Worm (Caenorhabditis elegans): ENCODE results near the gene lgc-36.

lgc-36 gene

ce11 chrV:11263025-11263424 is 4.2 kb upstream of the lgc-36 start, which contains the start of gene F07B10.4:
F07B10.4 (minus strand) TSS chrV:11263125.
- TF ChIP-seq lag-1 (GFP tag; IDR thresholded peaks at IDR 0.05) (no peak), nfya-2 (GFP tag; IDR thresholded peaks at IDR 0.05) (no peak), xnd-1 (tag; optimal IDR thresholded peaks at IDR 0.05) (no peak)

ce11 chrV:11260622-11261021 is 1.8 kb upstream of the lgc-36 start, which contains the start of gene F07B10.7:
F07B10.7 (minus strand) TSS chrV:11260722.
- TF ChIP-seq Y67H2A.10 (GFP tag; conservative IDR thresholded peaks at IDR 0.05): no peak

ce11 chrV:11254980-11255379 is 3.8 kb downstream of the lgc-36 start, which contains the start of gene srsx-31:
srsx-31 (minus strand) TSS chrV:11255080.
- TF ChIP-seq die-1 (tag; optimal IDR thresholded peaks at IDR 0.05) (no peak), ceh-91 (GFP tag; IDR thresholded peaks at IDR 0.05) (no peak), ztf-22 (GFP tag; optimal IDR thresholded peaks at IDR 0.05) (no peak), egrh-3 (GFP tag; IDR thresholded peaks at IDR 0.05) (no peak), ceh-100 (GFP tag; IDR thresholded peaks at IDR 0.05) (no peak), him-1 (tag; optimal IDR thresholded peaks at IDR 0.05) (no peak), madf-3 (GFP tag; IDR thresholded peaks at IDR 0.05) (no peak), sdz-38 (tag; optimal IDR thresholded peaks at IDR 0.05) (no peak)

ce11 chrV:11252429-11252828 is 6.4 kb downstream of the lgc-36 start, which contains the start of gene srsx-33:
srsx-33 (minus strand) TSS chrV:11252529.
- no peak for TF ChIP-seq T26A5.8 (tag; optimal IDR thresholded peaks at IDR 0.05)
- TF ChIP-seq B0035.1 (tag; optimal IDR thresholded peaks at IDR 0.05): no peak
- TF ChIP-seq rpc-1 (optimal IDR thresholded peaks at IDR 0.05): no peak
- TF ChIP-seq rpc-1 (tag; optimal IDR thresholded peaks at IDR 0.05): no peak
- TF ChIP-seq nhr-80 (tag; optimal IDR thresholded peaks at IDR 0.05): no peak
- TF ChIP-seq chd-7 (tag; optimal IDR thresholded peaks at IDR 0.05): no peak
- TF ChIP-seq madf-8 (GFP tag; conservative IDR thresholded peaks at IDR 0.05): no peak
- no peak for TF ChIP-seq tlf-1 (GFP tag; optimal IDR thresholded peaks at IDR 0.05)
- TF ChIP-seq zim-3 (tag; optimal IDR thresholded peaks at IDR 0.05): no peak
- TF ChIP-seq ztf-25 (GFP tag; IDR thresholded peaks at IDR 0.05): no peak
- TF ChIP-seq K11D2.4 (GFP tag; IDR thresholded peaks at IDR 0.05): no peak
- no peak for TF ChIP-seq ceh-40 (GFP tag; IDR thresholded peaks at IDR 0.05)
- no peak for TF ChIP-seq nhr-90 (tag; optimal IDR thresholded peaks at IDR 0.05)
- TF ChIP-seq F22D6.2 (tag; optimal IDR thresholded peaks at IDR 0.05): no peak
- no peak for TF ChIP-seq C17E4.6 (GFP tag; IDR thresholded peaks at IDR 0.05)
- TF ChIP-seq madf-6 (GFP tag; IDR thresholded peaks at IDR 0.05): no peak

ce11 chrV:11251798-11252197 is 7.0 kb downstream of the lgc-36 start:
- TF ChIP-seq F55B11.4 (tag; optimal IDR thresholded peaks at IDR 0.05; ENCODE audit: borderline replicate concordance, insufficient read depth): no peak
- TF ChIP-seq F57A8.1 (GFP tag; optimal IDR thresholded peaks at IDR 0.05): no peak
- no peak for TF ChIP-seq B0336.3 (GFP tag; IDR thresholded peaks at IDR 0.05)
- no peak for TF ChIP-seq ccch-3 (GFP tag; optimal IDR thresholded peaks at IDR 0.05)
- TF ChIP-seq Y79H2A.3 (GFP tag; conservative IDR thresholded peaks at IDR 0.05): no peak
- TF ChIP-seq Y95B8A.8 (GFP tag; IDR thresholded peaks at IDR 0.05): no peak
- TF ChIP-seq mes-4 (tag; optimal IDR thresholded peaks at IDR 0.05): no peak
- no peak for TF ChIP-seq C17E4.6 (GFP tag; IDR thresholded peaks at IDR 0.05)
- TF ChIP-seq hmg-20 (GFP tag; IDR thresholded peaks at IDR 0.05): no peak
- TF ChIP-seq ceh-91 (GFP tag; IDR thresholded peaks at IDR 0.05): no peak
- no peak for TF ChIP-seq madf-8 (GFP tag; conservative IDR thresholded peaks at IDR 0.05)
- no peak for TF ChIP-seq hlh-26 (GFP tag; conservative IDR thresholded peaks at IDR 0.05)
- no peak for TF ChIP-seq ekl-4 (GFP tag; IDR thresholded peaks at IDR 0.05)
- TF ChIP-seq ceh-58 (GFP tag; IDR thresholded peaks at IDR 0.05): no peak
- TF ChIP-seq rpc-1 (optimal IDR thresholded peaks at IDR 0.05): no peak
- TF ChIP-seq rpc-1 (tag; optimal IDR thresholded peaks at IDR 0.05): no peak
- no peak for TF ChIP-seq bed-1 (GFP tag; IDR thresholded peaks at IDR 0.05)
- TF ChIP-seq nhr-27 (tag; optimal IDR thresholded peaks at IDR 0.05): no peak
- TF ChIP-seq B0261.1 (tag; optimal IDR thresholded peaks at IDR 0.05): no peak
- no peak for TF ChIP-seq lag-1 (GFP tag; IDR thresholded peaks at IDR 0.05)

All from whole organism, young adult.